Worm (Caenorhabditis elegans) whole organism, mixed stage, embryonic: ENCODE data around the gene col-169.

ENCODE experiments used
- elt-1 ChIP-seq: sonication (generic microtip); optimal IDR thresholded peaks from 2 replicates; lab custom pipeline; 2017; ENCODE audit warnings: missing genetic modification characterization, mild to moderate bottlenecking, missing compliant biosample characterization, antibody characterized with exemption, moderate library complexity, borderline replicate concordance; ENCODE audit not compliant: insufficient read depth
- elt-3 ChIP-seq: fragments of 150-350 bp; optimal IDR thresholded peaks from 2 replicates; lab custom pipeline; 2014; ENCODE audit warnings: missing biosample characterization, missing genetic modification characterization
- flh-1 ChIP-seq: fragments of 200-800 bp; sonication (Bioruptor generic); optimal IDR thresholded peaks from 2 replicates; lab custom pipeline; 2018; ENCODE audit warnings: mild to moderate bottlenecking, missing genetic modification characterization, moderate library complexity, missing compliant biosample characterization
- hlh-1 ChIP-seq: fragments of 150-350 bp; optimal IDR thresholded peaks from 2 replicates; lab custom pipeline; 2014; ENCODE audit warnings: missing biosample characterization, missing genetic modification reagents, missing genetic modification characterization
- lin-13 ChIP-seq: fragments of 150-350 bp; optimal IDR thresholded peaks from 2 replicates; lab custom pipeline; 2014; ENCODE audit warnings: missing biosample characterization, missing genetic modification characterization
- lsy-2 ChIP-seq: fragments of 150-350 bp; optimal IDR thresholded peaks from 2 replicates; lab custom pipeline; 2014; ENCODE audit warnings: missing biosample characterization, missing genetic modification characterization
- nhr-12 ChIP-seq: fragments of 150-350 bp; optimal IDR thresholded peaks from 2 replicates; lab custom pipeline; 2014; ENCODE audit warnings: missing biosample characterization, missing genetic modification characterization
- nhr-237 ChIP-seq: fragments of 150-350 bp; optimal IDR thresholded peaks from 2 replicates; lab custom pipeline; 2014; ENCODE audit warnings: missing biosample characterization, missing genetic modification characterization
- nhr-76 ChIP-seq: sonication (generic microtip); optimal IDR thresholded peaks from 2 replicates; lab custom pipeline; 2017; ENCODE audit warnings: missing biosample characterization, missing genetic modification characterization
- snpc-4 ChIP-seq: fragments of 150-350 bp; optimal IDR thresholded peaks from 2 replicates; lab custom pipeline; 2014; ENCODE audit warnings: missing biosample characterization, missing genetic modification characterization
- sptf-1 ChIP-seq: sonication (generic microtip); optimal IDR thresholded peaks from 2 replicates; lab custom pipeline; 2017; ENCODE audit warnings: mild to moderate bottlenecking, missing genetic modification characterization, moderate library complexity, missing compliant biosample characterization
- unc-39 ChIP-seq: fragments of 150-350 bp; optimal IDR thresholded peaks from 2 replicates; lab custom pipeline; 2014; ENCODE audit warnings: missing biosample characterization, missing genetic modification characterization

- TF ChIP-seq nhr-12 (tag; lab: Kevin White, UChicago) (no peak), lsy-2 (tag; lab: Kevin White, UChicago) (no peak), unc-39 (tag; lab: Kevin White, UChicago) (no peak), flh-1 (GFP tag; lab: Kevin White, UChicago) (no peak), hlh-1 (tag; lab: Kevin White, UChicago) (no peak), nhr-76 (no peak), elt-1 (tag; lab: Kevin White, UChicago) (no peak), sptf-1 (tag; lab: Kevin White, UChicago) (no peak), lin-13 (no peak), elt-3 (tag; lab: Kevin White, UChicago) (no peak), nhr-237 (tag; lab: Kevin White, UChicago) (no peak), snpc-4 (tag; lab: Kevin White, UChicago) (no peak)
These were observed 48.8 kb downstream of the col-169 start, which contains the start of gene lmp-1 for ce11 chrX:6377634-6378288.
